Fruit fly (Drosophila melanogaster): ENCODE results near the gene CG14926.

Gene CG14926

dm6 chr2L:11331668-11332262 lies 11.4 kb downstream of the CG14926 start (continued):
- TF ChIP-seq CG18764 (GFP tag; optimal IDR thresholded peaks at IDR 0.05) (peak; percentile 2), CG32532 (GFP tag; IDR thresholded peaks at IDR 0.05) (peak; percentile 24; the same call in 1 of the 2 replicates), nom (GFP tag; optimal IDR thresholded peaks at IDR 0.05) (no peak), CG8388 (GFP tag; optimal IDR thresholded peaks at IDR 0.05) (peak; percentile 49), sima (GFP tag; optimal IDR thresholded peaks at IDR 0.05) (no peak), sim (GFP tag; IDR thresholded peaks at IDR 0.05) (no peak), CG6654 (GFP tag; optimal IDR thresholded peaks at IDR 0.05) (no peak), Kr (GFP tag; optimal IDR thresholded peaks at IDR 0.05) (no peak), CG8765 (GFP tag; IDR thresholded peaks at IDR 0.05) (no peak), mam (GFP tag; optimal IDR thresholded peaks at IDR 0.05) (peak; percentile 47), CG33557 (GFP tag; optimal IDR thresholded peaks at IDR 0.05) (no peak), z (GFP tag; IDR thresholded peaks at IDR 0.05) (no peak), Trl (optimal IDR thresholded peaks at IDR 0.05) (no peak), Trl (GFP tag; optimal IDR thresholded peaks at IDR 0.05) (no peak), Opbp (GFP tag; IDR thresholded peaks at IDR 0.05; ENCODE audit: partially characterized antibody) (no peak), onecut (GFP tag; IDR thresholded peaks at IDR 0.05) (peak; percentile 43), cwo (GFP tag; optimal IDR thresholded peaks at IDR 0.05) (peak; percentile 18), CG31388 (GFP tag; optimal IDR thresholded peaks at IDR 0.05) (no peak), ems (GFP tag; optimal IDR thresholded peaks at IDR 0.05) (no peak), CG11247 (GFP tag; IDR thresholded peaks at IDR 0.05) (peak; percentile 11; the same call in 1 of the 2 replicates), gcm2 (GFP tag; optimal IDR thresholded peaks at IDR 0.05) (no peak), D (optimal IDR thresholded peaks at IDR 0.05) (no peak), D (GFP tag; optimal IDR thresholded peaks at IDR 0.05) (peak; percentile 32), CG13123 (GFP tag; optimal IDR thresholded peaks at IDR 0.05) (no peak), Hr78 (GFP tag; optimal IDR thresholded peaks at IDR 0.05) (peak in 1 of 2 experiments; percentile 17), danr (GFP tag; IDR thresholded peaks at IDR 0.05) (0 out of 2 replicates have a peak, but pooled peaks have one; percentile 38), az2 (GFP tag; optimal IDR thresholded peaks at IDR 0.05) (peak; percentile 47), Hmx (GFP tag; optimal IDR thresholded peaks at IDR 0.05) (no peak), nau (GFP tag; optimal IDR thresholded peaks at IDR 0.05) (peak; percentile 28), Myb (GFP tag; optimal IDR thresholded peaks at IDR 0.05) (peak; percentile 28), ewg (GFP tag; optimal IDR thresholded peaks at IDR 0.05) (peak; percentile 26), da (GFP tag; optimal IDR thresholded peaks at IDR 0.05) (no peak), Adf1 (GFP tag; IDR thresholded peaks at IDR 0.05) (no peak), pum (GFP tag; optimal IDR thresholded peaks at IDR 0.05) (peak; percentile 22), btn (GFP tag; optimal IDR thresholded peaks at IDR 0.05) (no peak), CG12744 (GFP tag; optimal IDR thresholded peaks at IDR 0.05) (no peak), Deaf1 (tag; optimal IDR thresholded peaks at IDR 0.05) (peak; percentile 10), wdn (GFP tag; IDR thresholded peaks at IDR 0.05) (no peak), sens-2 (GFP tag; IDR thresholded peaks at IDR 0.05) (no peak), CG9876 (GFP tag; optimal IDR thresholded peaks at IDR 0.05) (no peak), schlank (tag; optimal IDR thresholded peaks at IDR 0.05) (no peak), CG43689 (GFP tag; IDR thresholded peaks at IDR 0.05) (no peak), grn (GFP tag; optimal IDR thresholded peaks at IDR 0.05) (no peak), usp (GFP tag; optimal IDR thresholded peaks at IDR 0.05) (no peak), h (optimal IDR thresholded peaks at IDR 0.05) (no peak), CG4360 (GFP tag; IDR thresholded peaks at IDR 0.05) (no peak), CG4854 (GFP tag; optimal IDR thresholded peaks at IDR 0.05) (no peak), CG18619 (GFP tag; optimal IDR thresholded peaks at IDR 0.05) (no peak), Sox100B (GFP tag; optimal IDR thresholded peaks at IDR 0.05) (peak; percentile 29), insv (GFP tag; optimal IDR thresholded peaks at IDR 0.05) (no peak), vnd (GFP tag; IDR thresholded peaks at IDR 0.05; ENCODE audit: partially characterized antibody) (no peak), tap (tag; optimal IDR thresholded peaks at IDR 0.05) (no peak)
